Fruit fly (Drosophila melanogaster) whole organism, embryonic: ENCODE measurements around the gene brm.

Source experiments
- CG1024 ChIP-seq: fragments of 200-800 bp; sonication (Bioruptor generic); IDR thresholded peaks from 2 replicates; pipeline ENCODE4 v1.3.6; 2022; ENCODE audit warnings: missing biosample characterization, missing genetic modification characterization
- CG10274 ChIP-seq: fragments of 200-800 bp; sonication (Bioruptor generic); optimal IDR thresholded peaks from 3 replicates; lab custom pipeline; 2017; ENCODE audit warnings: missing biosample characterization, mild to moderate bottlenecking, missing genetic modification characterization
- CG11093 ChIP-seq: fragments of 200-800 bp; sonication (Bioruptor generic); IDR thresholded peaks from 3 replicates; pipeline ENCODE4 v1.3.6; 2022; ENCODE audit warnings: missing biosample characterization, missing genetic modification characterization
- CG1233 ChIP-seq: fragments of 200-800 bp; sonication (Bioruptor generic); optimal IDR thresholded peaks from 4 replicates; lab custom pipeline; 2018; ENCODE audit warnings: missing biosample characterization, mild to moderate bottlenecking, missing genetic modification characterization
- CG13287 ChIP-seq: fragments of 200-800 bp; sonication (Bioruptor generic); IDR thresholded peaks from 2 replicates; pipeline ENCODE4 v1.3.6; 2022; ENCODE audit warnings: missing biosample characterization, missing genetic modification characterization; ENCODE audit not compliant: partially characterized antibody
- CG15269 ChIP-seq: fragments of 200-800 bp; sonication (Bioruptor generic); optimal IDR thresholded peaks from 2 replicates; lab custom pipeline; 2018; ENCODE audit warnings: missing biosample characterization, mild to moderate bottlenecking, missing genetic modification characterization, moderate library complexity
- CG16779 ChIP-seq: fragments of 200-800 bp; sonication (Bioruptor generic); IDR thresholded peaks from 2 replicates; pipeline ENCODE4 v1.3.6; 2022; ENCODE audit warnings: missing biosample characterization, missing genetic modification characterization
- CG3838 ChIP-seq: fragments of 200-800 bp; sonication (Bioruptor generic); optimal IDR thresholded peaks from 3 replicates; lab custom pipeline; 2016; ENCODE audit warnings: missing biosample characterization, missing genetic modification characterization
- CG4328 ChIP-seq: fragments of 200-800 bp; sonication (Bioruptor generic); optimal IDR thresholded peaks from 3 replicates; lab custom pipeline; 2017; ENCODE audit warnings: missing biosample characterization, missing genetic modification reagents, missing genetic modification characterization
- CG4854 ChIP-seq: fragments of 200-800 bp; sonication (Bioruptor generic); optimal IDR thresholded peaks from 2 replicates; lab custom pipeline; 2016; ENCODE audit warnings: missing biosample characterization, missing genetic modification characterization, inconsistent platforms
- CG5953 ChIP-seq: fragments of 200-800 bp; sonication (Bioruptor generic); IDR thresholded peaks from 2 replicates; pipeline ENCODE4 v1.3.6; 2022; ENCODE audit warnings: missing biosample characterization, missing genetic modification characterization
- CG7271 ChIP-seq: fragments of 200-800 bp; sonication (Bioruptor generic); optimal IDR thresholded peaks from 2 replicates; lab custom pipeline; 2018; ENCODE audit warnings: missing biosample characterization, mild to moderate bottlenecking, missing genetic modification characterization, moderate library complexity
- CG8388 ChIP-seq: fragments of 200-800 bp; sonication (Bioruptor generic); optimal IDR thresholded peaks from 2 replicates; lab custom pipeline; 2019; ENCODE audit warnings: missing biosample characterization, mild to moderate bottlenecking, missing genetic modification characterization, moderate library complexity
- CG8478 ChIP-seq: fragments of >200 bp; optimal IDR thresholded peaks from 2 replicates; lab custom pipeline; 2018
- CG9727 ChIP-seq: fragments of 200-800 bp; sonication (Bioruptor generic); optimal IDR thresholded peaks from 3 replicates; lab custom pipeline; 2017; ENCODE audit warnings: missing biosample characterization, mild to moderate bottlenecking, missing genetic modification characterization
- CG9932 ChIP-seq: fragments of 200-800 bp; sonication (Bioruptor generic); IDR thresholded peaks from 2 replicates; pipeline ENCODE4 v1.3.6; 2022; ENCODE audit warnings: missing biosample characterization, missing genetic modification characterization
- Camta ChIP-seq: fragments of 200-800 bp; sonication (Bioruptor generic); optimal IDR thresholded peaks from 2 replicates; lab custom pipeline; 2016; ENCODE audit warnings: missing biosample characterization, missing genetic modification characterization
- Chrac-16 ChIP-seq: fragments of 200-800 bp; sonication (Bioruptor generic); optimal IDR thresholded peaks from 3 replicates; lab custom pipeline; 2016; ENCODE audit warnings: missing biosample characterization, missing genetic modification characterization
- Fer2 ChIP-seq: fragments of 200-800 bp; sonication (Bioruptor generic); optimal IDR thresholded peaks from 2 replicates; lab custom pipeline; 2018; ENCODE audit warnings: missing biosample characterization, mild to moderate bottlenecking, missing genetic modification characterization, moderate library complexity
- H15 ChIP-seq: fragments of 200-800 bp; sonication (Bioruptor generic); IDR thresholded peaks from 3 replicates; pipeline ENCODE4 v1.3.6; 2022; ENCODE audit warnings: missing biosample characterization, missing genetic modification characterization
- Neu2 ChIP-seq: fragments of 200-800 bp; sonication (Bioruptor generic); optimal IDR thresholded peaks from 3 replicates; lab custom pipeline; 2016; ENCODE audit warnings: missing biosample characterization, missing genetic modification characterization, borderline replicate concordance
- Nf-YA ChIP-seq: fragments of 200-800 bp; sonication (Bioruptor generic); IDR thresholded peaks from 2 replicates; pipeline ENCODE4 v1.3.6; 2022; ENCODE audit warnings: missing biosample characterization, missing genetic modification characterization
- Rfx ChIP-seq: fragments of 200-800 bp; sonication (Bioruptor generic); IDR thresholded peaks from 2 replicates; pipeline ENCODE4 v1.3.6; 2022; ENCODE audit warnings: missing biosample characterization, missing genetic modification characterization
- Scr ChIP-seq: fragments of 200-800 bp; sonication (Bioruptor generic); IDR thresholded peaks from 2 replicates; pipeline ENCODE4 v1.3.6; 2022; ENCODE audit warnings: missing biosample characterization, missing genetic modification characterization; ENCODE audit not compliant: partially characterized antibody
- Sin3A ChIP-seq: fragments of >200 bp; optimal IDR thresholded peaks from 2 replicates; lab custom pipeline; 2018
- Ssrp ChIP-seq: fragments of 200-800 bp; sonication (Bioruptor generic); optimal IDR thresholded peaks from 2 replicates; lab custom pipeline; 2018; ENCODE audit warnings: missing biosample characterization, mild to moderate bottlenecking, missing genetic modification characterization, moderate library complexity
- Trl ChIP-seq, 3 experiments: fragments of >200 bp in 2 of 3; fragments of 200-800 bp in 1 of 3; sonication (Bioruptor generic) in 1 of 3; optimal IDR thresholded peaks; 2 replicates in 1 of 3; 3 replicates in 2 of 3; lab custom pipeline; 2016 to 2017; ENCODE audit warnings: missing biosample characterization in 1 of 3, missing genetic modification characterization in 1 of 3
- Xrp1 ChIP-seq: fragments of 200-800 bp; sonication (Bioruptor generic); IDR thresholded peaks from 2 replicates; pipeline ENCODE4 v1.3.6; 2022; ENCODE audit warnings: missing biosample characterization, missing genetic modification characterization
- amos ChIP-seq: fragments of 200-800 bp; sonication (Bioruptor generic); IDR thresholded peaks from 2 replicates; pipeline ENCODE4 v1.3.6; 2022; ENCODE audit warnings: missing biosample characterization, missing genetic modification characterization; ENCODE audit not compliant: partially characterized antibody
- aop ChIP-seq: fragments of 200-800 bp; sonication (Bioruptor generic); IDR thresholded peaks from 2 replicates; pipeline ENCODE4 v1.3.6; 2022; ENCODE audit warnings: missing biosample characterization, missing genetic modification characterization
- bcd ChIP-seq: fragments of 200-800 bp; sonication (Bioruptor generic); optimal IDR thresholded peaks from 2 replicates; lab custom pipeline; 2017; ENCODE audit warnings: missing biosample characterization, mild to moderate bottlenecking, missing genetic modification characterization
- bigmax ChIP-seq: fragments of 200-800 bp; sonication (Bioruptor generic); optimal IDR thresholded peaks from 2 replicates; lab custom pipeline; 2018; ENCODE audit warnings: missing biosample characterization, mild to moderate bottlenecking, missing genetic modification characterization
- crol ChIP-seq: fragments of 200-800 bp; sonication (Bioruptor generic); IDR thresholded peaks from 2 replicates; pipeline ENCODE4 v1.3.6; 2022; ENCODE audit warnings: missing biosample characterization, missing genetic modification characterization
- crp ChIP-seq, 2 experiments: fragments of 200-800 bp; sonication (Bioruptor generic); optimal IDR thresholded peaks; 2 replicates in 1 of 2; 3 replicates in 1 of 2; lab custom pipeline; 2017; ENCODE audit warnings: missing biosample characterization in 2 of 2, missing genetic modification characterization in 2 of 2, mild to moderate bottlenecking in 1 of 2, moderate library complexity in 1 of 2
- cwo ChIP-seq: fragments of 200-800 bp; sonication (Bioruptor generic); optimal IDR thresholded peaks from 3 replicates; lab custom pipeline; 2017; ENCODE audit warnings: missing biosample characterization, missing genetic modification characterization, mild to moderate bottlenecking, moderate library complexity, missing genetic modification reagents
- exex ChIP-seq: fragments of 200-800 bp; sonication (Bioruptor generic); optimal IDR thresholded peaks from 4 replicates; lab custom pipeline; 2018; ENCODE audit warnings: missing biosample characterization, mild to moderate bottlenecking, missing genetic modification characterization, moderate library complexity
- ham ChIP-seq: fragments of 200-800 bp; sonication (Bioruptor generic); IDR thresholded peaks from 2 replicates; pipeline ENCODE4 v1.3.6; 2022; ENCODE audit warnings: missing biosample characterization, missing genetic modification characterization
- kah ChIP-seq: fragments of 200-800 bp; sonication (Bioruptor generic); optimal IDR thresholded peaks from 2 replicates; lab custom pipeline; 2018; ENCODE audit warnings: missing biosample characterization, mild to moderate bottlenecking, missing genetic modification characterization
- klu ChIP-seq: fragments of 200-800 bp; sonication (Bioruptor generic); IDR thresholded peaks from 2 replicates; pipeline ENCODE4 v1.3.6; 2022; ENCODE audit warnings: missing biosample characterization, missing genetic modification characterization
- kni ChIP-seq: fragments of 200-800 bp; sonication (Bioruptor generic); optimal IDR thresholded peaks from 3 replicates; lab custom pipeline; 2017; ENCODE audit warnings: mild to moderate bottlenecking, missing biosample characterization, missing genetic modification reagents, missing genetic modification characterization
- pb ChIP-seq: fragments of 200-800 bp; sonication (Bioruptor generic); optimal IDR thresholded peaks from 3 replicates; lab custom pipeline; 2016; ENCODE audit warnings: missing biosample characterization, missing genetic modification characterization
- pnt ChIP-seq: fragments of 200-800 bp; sonication (Bioruptor generic); optimal IDR thresholded peaks from 3 replicates; lab custom pipeline; 2016; ENCODE audit warnings: missing biosample characterization, missing genetic modification characterization
- schlank ChIP-seq: fragments of 200-800 bp; sonication (Bioruptor generic); optimal IDR thresholded peaks from 2 replicates; lab custom pipeline; 2018; ENCODE audit warnings: missing biosample characterization, mild to moderate bottlenecking, missing genetic modification characterization
- sens ChIP-seq: fragments of 200-800 bp; sonication (Bioruptor generic); peaks from one replicate; lab custom pipeline; 2016; ENCODE audit warnings: missing biosample characterization, missing genetic modification characterization
- seq ChIP-seq: fragments of 200-800 bp; sonication (Bioruptor generic); IDR thresholded peaks from 2 replicates; pipeline ENCODE4 v1.3.6; 2022; ENCODE audit warnings: missing biosample characterization, missing genetic modification characterization
- slp2 ChIP-seq: fragments of 200-800 bp; sonication (Bioruptor generic); optimal IDR thresholded peaks from 2 replicates; lab custom pipeline; 2016; ENCODE audit warnings: missing biosample characterization, missing genetic modification characterization
- stc ChIP-seq: fragments of 200-800 bp; sonication (Bioruptor generic); IDR thresholded peaks from 2 replicates; pipeline ENCODE4 v1.3.6; 2022; ENCODE audit warnings: missing biosample characterization, missing genetic modification characterization
- tin ChIP-seq: fragments of 200-800 bp; sonication (Bioruptor generic); optimal IDR thresholded peaks from 3 replicates; lab custom pipeline; 2016; ENCODE audit warnings: missing biosample characterization, missing genetic modification characterization

Gene brm

dm6 chr3L:15940823-15941222, 41.8 kb downstream of the brm start (continued):
- TF ChIP-seq klu (0 out of 2 replicates have a peak, but pooled peaks have one; percentile 15), stc (GFP tag; lab: Robert Waterston, UW) (peak; percentile 68), CG1024 (GFP tag; lab: Robert Waterston, UW) (0 out of 2 replicates have a peak, but pooled peaks have one; percentile 31), cwo (GFP tag; lab: Kevin White, UChicago) (peak; percentile 6)

dm6 chr3L:15924811-15925437, 57.7 kb downstream of the brm start, which contains the start of gene sff:
Gene sff (minus strand): TSS chr3L:15924861.
- TF ChIP-seq Scr (GFP tag; lab: Robert Waterston, UW) (no peak), amos (GFP tag; lab: Robert Waterston, UW) (no peak; the same call in 1 of the 2 replicates), CG1233 (peak; percentile 81), CG16779 (GFP tag; lab: Robert Waterston, UW) (peak; percentile 60; the same call in 1 of the 2 replicates), pb (GFP tag; lab: Kevin White, UChicago) (peak; percentile 35), Nf-YA (GFP tag; lab: Robert Waterston, UW) (peak; percentile 60; the same call in 1 of the 2 replicates), bcd (peak; percentile 92), CG11093 (GFP tag; lab: Robert Waterston, UW) (peak; percentile 90), crp (GFP tag; optimal IDR thresholded peaks at IDR 0.05; lab: Kevin White, UChicago) (peak in 1 of 2 experiments; percentile 38), ham (no peak), seq (GFP tag; lab: Robert Waterston, UW) (peak; percentile 88), Fer2 (tag; lab: Kevin White, UChicago) (peak; percentile 72), CG9727 (peak; percentile 90), CG10274 (GFP tag; lab: Kevin White, UChicago) (peak; percentile 60), bigmax (GFP tag; lab: Kevin White, UChicago) (peak; percentile 27), schlank (peak; percentile 38), sens (GFP tag; lab: Kevin White, UChicago) (peak; percentile 95), CG5953 (GFP tag; lab: Robert Waterston, UW) (peak; percentile 80), CG15269 (tag; lab: Kevin White, UChicago) (peak; percentile 88), Xrp1 (peak; percentile 96), CG3838 (GFP tag; lab: Kevin White, UChicago) (peak; percentile 13), CG13287 (GFP tag; lab: Robert Waterston, UW) (peak; percentile 52), CG4854 (GFP tag; lab: Kevin White, UChicago) (peak; percentile 55), H15 (peak; percentile 89), Sin3A (no peak), Trl (optimal IDR thresholded peaks at IDR 0.05; lab: Kevin White, UChicago) (peak; percentile 54 to 71), Trl (GFP tag; optimal IDR thresholded peaks at IDR 0.05; lab: Kevin White, UChicago) (peak; percentile 74), CG4328 (GFP tag; lab: Kevin White, UChicago) (peak; percentile 86), slp2 (GFP tag; lab: Kevin White, UChicago) (peak; percentile 63), CG7271 (tag; lab: Kevin White, UChicago) (peak; percentile 33), tin (GFP tag; lab: Kevin White, UChicago) (peak; percentile 90), pnt (peak; percentile 70), exex (tag; lab: Kevin White, UChicago) (peak; percentile 48), CG8478 (no peak), kah (GFP tag; lab: Kevin White, UChicago) (peak; percentile 78), Neu2 (GFP tag; lab: Kevin White, UChicago) (no peak), CG8388 (GFP tag; lab: Kevin White, UChicago) (peak; percentile 83), Chrac-16 (peak; percentile 92), CG9932 (GFP tag; lab: Robert Waterston, UW) (peak; percentile 85), kni (GFP tag; lab: Kevin White, UChicago) (peak; percentile 52), Ssrp (tag; lab: Kevin White, UChicago) (peak; percentile 92), Rfx (GFP tag; lab: Robert Waterston, UW) (peak; percentile 88), crol (GFP tag; lab: Robert Waterston, UW) (peak; percentile 31; the same call in 1 of the 2 replicates), aop (peak; percentile 83), Camta (GFP tag; lab: Kevin White, UChicago) (peak; percentile 61)
